Fruit fly (Drosophila melanogaster) whole organism, embryonic: Measurements from ENCODE around the gene Vdup1.

ENCODE experiments used
- Awh ChIP-seq: fragments of 200-800 bp; sonication (Bioruptor generic); IDR thresholded peaks from 2 replicates; pipeline ENCODE4, ENCODE4 v1.3.6; 2022; ENCODE audit warnings: missing biosample characterization, missing genetic modification characterization
- B-H1 ChIP-seq: fragments of 200-800 bp; sonication (Bioruptor generic); IDR thresholded peaks from 3 replicates; pipeline ENCODE4 v1.3.6; 2022; ENCODE audit warnings: missing biosample characterization, missing genetic modification characterization
- CG10147 ChIP-seq: fragments of 200-800 bp; sonication (Bioruptor generic); optimal IDR thresholded peaks from 2 replicates; lab custom pipeline; 2019; ENCODE audit warnings: missing biosample characterization, mild to moderate bottlenecking, missing genetic modification characterization, moderate library complexity
- CG10321 ChIP-seq: fragments of 200-800 bp; sonication (Bioruptor generic); IDR thresholded peaks from 2 replicates; pipeline ENCODE4 v1.3.6; 2022; ENCODE audit warnings: missing biosample characterization, missing genetic modification characterization
- CG10543 ChIP-seq: fragments of 200-800 bp; sonication (Bioruptor generic); optimal IDR thresholded peaks from 3 replicates; lab custom pipeline; 2017; ENCODE audit warnings: missing biosample characterization, mild to moderate bottlenecking, missing genetic modification characterization, moderate library complexity
- CG1233 ChIP-seq: fragments of 200-800 bp; sonication (Bioruptor generic); optimal IDR thresholded peaks from 4 replicates; lab custom pipeline; 2018; ENCODE audit warnings: missing biosample characterization, mild to moderate bottlenecking, missing genetic modification characterization
- CG13123 ChIP-seq: fragments of 200-800 bp; sonication (Bioruptor generic); optimal IDR thresholded peaks from 2 replicates; lab custom pipeline; 2016; ENCODE audit warnings: missing biosample characterization, missing genetic modification characterization
- CG14441 ChIP-seq: fragments of 200-800 bp; sonication (Bioruptor generic); IDR thresholded peaks from 2 replicates; pipeline ENCODE4 v1.3.6; 2022; ENCODE audit warnings: missing biosample characterization, missing genetic modification characterization
- CG2875 ChIP-seq: fragments of 200-800 bp; sonication (Bioruptor generic); optimal IDR thresholded peaks from 2 replicates; lab custom pipeline; 2017; ENCODE audit warnings: missing biosample characterization, mild to moderate bottlenecking, missing genetic modification characterization, missing genetic modification reagents
- CG3281 ChIP-seq: fragments of 200-800 bp; sonication (Bioruptor generic); optimal IDR thresholded peaks from 3 replicates; lab custom pipeline; 2017; ENCODE audit warnings: missing biosample characterization, mild to moderate bottlenecking, missing genetic modification characterization
- CG3407 ChIP-seq: fragments of 200-800 bp; sonication (Bioruptor generic); optimal IDR thresholded peaks from 2 replicates; lab custom pipeline; 2018; ENCODE audit warnings: missing biosample characterization, mild to moderate bottlenecking, missing genetic modification characterization
- CG34224 ChIP-seq: fragments of 200-800 bp; sonication (Bioruptor generic); IDR thresholded peaks from 3 replicates; pipeline ENCODE4 v1.3.6; 2022; ENCODE audit warnings: missing biosample characterization, missing genetic modification characterization; ENCODE audit not compliant: partially characterized antibody
- CG4282 ChIP-seq: fragments of 200-800 bp; sonication (Bioruptor generic); optimal IDR thresholded peaks from 2 replicates; lab custom pipeline; 2016; ENCODE audit warnings: missing biosample characterization, missing genetic modification characterization
- CG4707 ChIP-seq: fragments of 200-800 bp; sonication (Bioruptor generic); optimal IDR thresholded peaks from 2 replicates; lab custom pipeline; 2018; ENCODE audit warnings: missing biosample characterization, mild to moderate bottlenecking, missing genetic modification characterization, moderate library complexity
- CG4854 ChIP-seq: fragments of 200-800 bp; sonication (Bioruptor generic); optimal IDR thresholded peaks from 2 replicates; lab custom pipeline; 2016; ENCODE audit warnings: missing biosample characterization, missing genetic modification characterization, inconsistent platforms
- CG8359 ChIP-seq: fragments of 200-800 bp; sonication (Bioruptor generic); optimal IDR thresholded peaks from 2 replicates; lab custom pipeline; 2017; ENCODE audit warnings: missing biosample characterization, mild to moderate bottlenecking, missing genetic modification characterization, borderline replicate concordance
- Eip74EF ChIP-seq, 2 experiments: fragments of 200-800 bp in 1 of 2; fragments of >200 bp in 1 of 2; sonication (Bioruptor generic) in 1 of 2; optimal IDR thresholded peaks; 2 replicates each; lab custom pipeline; 2017 to 2019; ENCODE audit warnings: missing biosample characterization in 2 of 2, missing genetic modification characterization in 2 of 2, mild to moderate bottlenecking in 1 of 2, moderate library complexity in 1 of 2
- Fer1 ChIP-seq: fragments of 200-800 bp; sonication (Bioruptor generic); optimal IDR thresholded peaks from 2 replicates; lab custom pipeline; 2017; ENCODE audit warnings: missing biosample characterization, mild to moderate bottlenecking, missing genetic modification characterization
- HLH3B ChIP-seq: fragments of 200-800 bp; sonication (Bioruptor generic); IDR thresholded peaks from 2 replicates; pipeline ENCODE4 v1.3.6; 2022; ENCODE audit warnings: missing biosample characterization, missing genetic modification characterization
- HmgD ChIP-seq: fragments of 200-800 bp; sonication (Bioruptor generic); optimal IDR thresholded peaks from 3 replicates; lab custom pipeline; 2016; ENCODE audit warnings: missing biosample characterization, missing genetic modification characterization
- Med ChIP-seq: fragments of 200-800 bp; sonication (Bioruptor generic); peaks from one replicate; lab custom pipeline; 2016; ENCODE audit warnings: missing biosample characterization, missing genetic modification characterization, mild to moderate bottlenecking, inconsistent platforms, moderate library complexity
- Nf-YA ChIP-seq: fragments of 200-800 bp; sonication (Bioruptor generic); IDR thresholded peaks from 2 replicates; pipeline ENCODE4 v1.3.6; 2022; ENCODE audit warnings: missing biosample characterization, missing genetic modification characterization
- Rx ChIP-seq: fragments of 200-800 bp; sonication (Bioruptor generic); IDR thresholded peaks from 2 replicates; pipeline ENCODE4 v1.3.6; 2022; ENCODE audit warnings: missing biosample characterization, missing genetic modification characterization
- Six4 ChIP-seq: fragments of 200-800 bp; sonication (Bioruptor generic); optimal IDR thresholded peaks from 2 replicates; lab custom pipeline; 2016; ENCODE audit warnings: missing biosample characterization, missing genetic modification characterization
- Sox100B ChIP-seq: fragments of 200-800 bp; sonication (Bioruptor generic); optimal IDR thresholded peaks from 3 replicates; lab custom pipeline; 2018; ENCODE audit warnings: missing biosample characterization, mild to moderate bottlenecking, missing genetic modification characterization
- TFAM ChIP-seq: fragments of 200-800 bp; sonication (Bioruptor generic); optimal IDR thresholded peaks from 2 replicates; lab custom pipeline; 2017; ENCODE audit warnings: missing biosample characterization, missing genetic modification characterization, inconsistent platforms
- abd-A ChIP-seq: fragments of 200-800 bp; sonication (Bioruptor generic); optimal IDR thresholded peaks from 3 replicates; lab custom pipeline; 2019; ENCODE audit warnings: missing biosample characterization, mild to moderate bottlenecking, missing genetic modification characterization, moderate library complexity
- ato ChIP-seq: fragments of 200-800 bp; sonication (Bioruptor generic); IDR thresholded peaks from 2 replicates; pipeline ENCODE4 v1.3.6; 2022; ENCODE audit warnings: missing biosample characterization, missing genetic modification characterization; ENCODE audit not compliant: partially characterized antibody
- br ChIP-seq: fragments of >200 bp; optimal IDR thresholded peaks from 2 replicates; lab custom pipeline; 2017
- chinmo ChIP-seq: fragments of 200-800 bp; sonication (Bioruptor generic); IDR thresholded peaks from 4 replicates; pipeline ENCODE4 v1.3.6; 2022; ENCODE audit warnings: missing biosample characterization, missing genetic modification characterization; ENCODE audit not compliant: partially characterized antibody
- danr ChIP-seq: fragments of 200-800 bp; sonication (Bioruptor generic); IDR thresholded peaks from 2 replicates; pipeline ENCODE4 v1.3.6; 2022; ENCODE audit warnings: missing biosample characterization, missing genetic modification characterization
- dimm ChIP-seq: fragments of 200-800 bp; sonication (Bioruptor generic); IDR thresholded peaks from 2 replicates; pipeline ENCODE4 v1.3.6; 2022; ENCODE audit warnings: missing biosample characterization, missing genetic modification characterization
- eve ChIP-seq, 2 experiments: fragments of >200 bp; optimal IDR thresholded peaks; 2 replicates each; lab custom pipeline; 2017; ENCODE audit warnings: missing biosample characterization in 2 of 2, missing genetic modification characterization in 2 of 2
- gsb-n ChIP-seq: fragments of 200-800 bp; sonication (Bioruptor generic); optimal IDR thresholded peaks from 3 replicates; lab custom pipeline; 2018; ENCODE audit warnings: missing biosample characterization, mild to moderate bottlenecking, missing genetic modification characterization
- ham ChIP-seq: fragments of 200-800 bp; sonication (Bioruptor generic); IDR thresholded peaks from 2 replicates; pipeline ENCODE4 v1.3.6; 2022; ENCODE audit warnings: missing biosample characterization, missing genetic modification characterization
- hb ChIP-seq: fragments of 200-800 bp; sonication (Bioruptor generic); IDR thresholded peaks from 3 replicates; pipeline ENCODE4 v1.3.6; 2022; ENCODE audit warnings: missing biosample characterization, missing genetic modification characterization; ENCODE audit not compliant: partially characterized antibody
- hkb ChIP-seq, 2 experiments: fragments of 200-800 bp in 1 of 2; fragments of >200 bp in 1 of 2; sonication (Bioruptor generic) in 1 of 2; IDR thresholded peaks in 1 of 2; optimal IDR thresholded peaks in 1 of 2; 2 replicates each; pipeline versions ENCODE4 v1.3.6 to Lab custom; 2017 to 2022; ENCODE audit warnings: missing biosample characterization in 1 of 2, missing genetic modification characterization in 1 of 2
- lov ChIP-seq, 2 experiments: fragments of 200-800 bp in 1 of 2; fragments of >200 bp in 1 of 2; sonication (Bioruptor generic) in 1 of 2; IDR thresholded peaks in 1 of 2; optimal IDR thresholded peaks in 1 of 2; 2 replicates in 1 of 2; 3 replicates in 1 of 2; pipeline versions ENCODE4 v1.3.6 to Lab custom; 2017 to 2022; ENCODE audit warnings: missing biosample characterization in 1 of 2, missing genetic modification characterization in 1 of 2
- onecut ChIP-seq: fragments of 200-800 bp; sonication (Bioruptor generic); IDR thresholded peaks from 2 replicates; pipeline ENCODE4 v1.3.6; 2022; ENCODE audit warnings: missing biosample characterization, missing genetic modification characterization
- pho ChIP-seq: fragments of 200-800 bp; sonication (Bioruptor generic); optimal IDR thresholded peaks from 2 replicates; lab custom pipeline; 2016; ENCODE audit warnings: missing biosample characterization, missing genetic modification characterization
- pum ChIP-seq: fragments of 200-800 bp; sonication (Bioruptor generic); optimal IDR thresholded peaks from 2 replicates; lab custom pipeline; 2016; ENCODE audit warnings: missing biosample characterization, missing genetic modification characterization
- sd ChIP-seq: fragments of 200-800 bp; sonication (Bioruptor generic); optimal IDR thresholded peaks from 3 replicates; lab custom pipeline; 2018; ENCODE audit warnings: missing biosample characterization, mild to moderate bottlenecking, missing genetic modification characterization, moderate library complexity
- unpg ChIP-seq: fragments of 200-800 bp; sonication (Bioruptor generic); optimal IDR thresholded peaks from 3 replicates; lab custom pipeline; 2018; ENCODE audit warnings: missing biosample characterization, mild to moderate bottlenecking, missing genetic modification characterization, moderate library complexity

Vdup1 gene

DNA sequence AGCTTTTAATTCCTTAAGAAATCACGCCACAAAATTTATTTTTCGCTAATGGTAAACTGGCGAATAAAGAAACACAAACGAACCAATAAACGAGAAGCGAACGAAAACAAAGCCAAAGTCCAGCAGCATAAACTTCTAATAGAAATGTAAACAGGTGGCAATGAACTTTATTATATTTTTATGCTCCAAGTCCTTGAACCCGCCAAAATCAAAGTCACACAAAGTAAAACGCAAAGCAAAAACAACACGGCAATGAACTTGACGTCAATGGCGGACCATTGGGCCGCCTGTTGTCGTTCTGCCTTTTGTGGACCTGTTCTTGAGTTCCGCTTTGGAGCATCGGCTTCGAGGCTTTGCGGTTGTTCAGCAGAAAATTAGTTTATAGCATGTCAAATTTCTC, 43.9 kb downstream of the Vdup1 start:
- TF ChIP-seq CG1233 (GFP tag; lab: Kevin White, UChicago) (no peak), hb (GFP tag; lab: Robert Waterston, UW) (no peak), CG3407 (GFP tag; lab: Kevin White, UChicago) (no peak), HLH3B (GFP tag; lab: Robert Waterston, UW) (no peak), CG13123 (no peak), pho (no peak), Nf-YA (GFP tag; lab: Robert Waterston, UW) (no peak), CG14441 (GFP tag; lab: Robert Waterston, UW) (no peak), CG10321 (GFP tag; lab: Robert Waterston, UW) (no peak), Six4 (GFP tag; lab: Kevin White, UChicago) (no peak), Sox100B (GFP tag; lab: Kevin White, UChicago) (no peak), Fer1 (no peak), CG4854 (GFP tag; lab: Kevin White, UChicago) (no peak), CG34224 (GFP tag; lab: Robert Waterston, UW) (no peak), ato (GFP tag; lab: Robert Waterston, UW) (no peak), HmgD (no peak), br (lab: Kevin White, UChicago) (no peak)

DNA sequence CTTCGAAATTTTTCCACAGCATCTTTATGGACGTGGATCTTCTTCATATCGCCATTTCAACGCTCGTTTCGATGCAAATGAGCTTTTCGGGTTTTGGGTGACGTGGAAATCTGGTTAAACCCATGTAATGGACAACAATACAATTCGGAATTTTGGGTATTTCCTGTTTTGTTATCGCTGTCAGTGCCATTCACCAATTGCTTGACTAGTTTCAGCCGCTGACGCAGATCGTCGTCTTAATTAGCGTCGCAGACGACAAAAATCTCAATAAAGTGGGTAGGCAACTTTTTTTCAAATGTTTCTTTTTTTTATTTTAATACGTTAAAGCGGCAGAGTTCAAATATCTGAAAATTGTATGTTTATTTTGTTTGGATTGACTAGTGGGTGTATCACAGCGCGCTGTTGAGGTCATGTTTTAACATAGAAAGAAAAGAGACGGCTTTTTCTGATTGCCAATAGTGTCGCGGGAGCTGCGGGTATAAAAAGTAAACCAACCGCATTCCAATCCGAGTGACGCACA, 44.9 kb downstream of the Vdup1 start:
- no peak for TF ChIP-seq lov (optimal IDR thresholded peaks at IDR 0.05; lab: Kevin White, UChicago)
- TF ChIP-seq lov (GFP tag; IDR thresholded peaks at IDR 0.05; lab: Robert Waterston, UW): no peak
- TF ChIP-seq eve (GFP tag; optimal IDR thresholded peaks at IDR 0.05; lab: Kevin White, UChicago): peak in 1 of 2 experiments; percentile 29
- no peak for TF ChIP-seq onecut (GFP tag; lab: Robert Waterston, UW)
- TF ChIP-seq dimm: no peak
- no peak for TF ChIP-seq CG8359 (GFP tag; lab: Kevin White, UChicago)
- TF ChIP-seq CG10543 (GFP tag; lab: Kevin White, UChicago): peak; percentile 12
- TF ChIP-seq CG4282: no peak
- no peak for TF ChIP-seq gsb-n (tag; lab: Kevin White, UChicago)
- no peak for TF ChIP-seq B-H1 (GFP tag; lab: Robert Waterston, UW)
- peak; percentile 69; the same call in 1 of the 2 replicates for TF ChIP-seq Awh (GFP tag; lab: Robert Waterston, UW)
- TF ChIP-seq sd (tag; lab: Kevin White, UChicago): peak; percentile 90
- peak; percentile 19 for TF ChIP-seq hkb (optimal IDR thresholded peaks at IDR 0.05; lab: Kevin White, UChicago)
- no peak for TF ChIP-seq hkb (GFP tag; IDR thresholded peaks at IDR 0.05; lab: Robert Waterston, UW)
- TF ChIP-seq pum (GFP tag; lab: Kevin White, UChicago): no peak
- peak; percentile 31 for TF ChIP-seq Med
- peak; percentile 42; the same call in 1 of the 4 replicates for TF ChIP-seq chinmo (GFP tag; lab: Robert Waterston, UW)
- TF ChIP-seq Eip74EF (GFP tag; optimal IDR thresholded peaks at IDR 0.05; lab: Kevin White, UChicago): peak in 1 of 2 experiments; percentile 71
- no peak for TF ChIP-seq CG14441 (GFP tag; lab: Robert Waterston, UW)
- no peak for TF ChIP-seq CG3281 (GFP tag; lab: Kevin White, UChicago)
- TF ChIP-seq CG10147 (GFP tag; lab: Kevin White, UChicago): no peak
- no peak for TF ChIP-seq danr (GFP tag; lab: Robert Waterston, UW)
- no peak for TF ChIP-seq ham (GFP tag; lab: Robert Waterston, UW)
- no peak for TF ChIP-seq CG2875
- no peak for TF ChIP-seq unpg (GFP tag; lab: Kevin White, UChicago)
- TF ChIP-seq CG4707 (GFP tag; lab: Kevin White, UChicago): no peak
- peak; percentile 80 for TF ChIP-seq abd-A (tag; lab: Kevin White, UChicago)
- TF ChIP-seq Rx (GFP tag; lab: Robert Waterston, UW): no peak
- no peak for TF ChIP-seq TFAM (GFP tag; lab: Kevin White, UChicago)
